Worm (Caenorhabditis elegans) whole organism, L4 larva: ENCODE results near the gene acly-2.

Experiments used
- F26F4.8 ChIP-seq: fragments of 200-800 bp; sonication (Bioruptor generic); conservative IDR thresholded peaks from 2 replicates; pipeline ENCODE4 v1.3.6; 2022; ENCODE audit warnings: missing genetic modification characterization, missing compliant biosample characterization
- F37D6.2 ChIP-seq: sonication (generic microtip); optimal IDR thresholded peaks from 2 replicates; lab custom pipeline; 2016; ENCODE audit warnings: mild to moderate bottlenecking, missing genetic modification characterization, missing compliant biosample characterization
- T20F7.1 ChIP-seq: fragments of 200-800 bp; sonication (Bioruptor generic); optimal IDR thresholded peaks from 2 replicates; lab custom pipeline; 2018; ENCODE audit warnings: mild to moderate bottlenecking, missing genetic modification characterization, missing compliant biosample characterization
- Y48G9A.11 ChIP-seq: fragments of 200-800 bp; sonication (Bioruptor generic); IDR thresholded peaks from 2 replicates; pipeline ENCODE4 v1.3.6; 2022; ENCODE audit warnings: missing genetic modification reagents, missing genetic modification characterization, missing compliant biosample characterization
- Y75B8A.6 ChIP-seq: fragments of 200-800 bp; sonication (Bioruptor generic); IDR thresholded peaks from 2 replicates; pipeline ENCODE4 v1.3.6; 2022; ENCODE audit warnings: missing genetic modification reagents, missing genetic modification characterization, missing compliant biosample characterization
- ZK337.2 ChIP-seq: fragments of 200-800 bp; sonication (Bioruptor generic); IDR thresholded peaks from 2 replicates; pipeline ENCODE4 v1.3.6; 2022; ENCODE audit warnings: missing genetic modification reagents, missing genetic modification characterization, missing compliant biosample characterization
- aha-1 ChIP-seq: fragments of 150-350 bp; peaks from one replicate; lab custom pipeline; 2014; ENCODE audit warnings: missing biosample characterization, missing genetic modification characterization
- arid-1 ChIP-seq: fragments of 200-800 bp; sonication (Bioruptor generic); conservative IDR thresholded peaks from 2 replicates; pipeline ENCODE4 v1.3.6; 2022; ENCODE audit warnings: missing genetic modification reagents, missing genetic modification characterization, missing compliant biosample characterization
- ceh-32 ChIP-seq: sonication (generic microtip); optimal IDR thresholded peaks from 2 replicates; lab custom pipeline; 2016; ENCODE audit warnings: mild to moderate bottlenecking, missing genetic modification characterization, missing compliant biosample characterization; ENCODE audit not compliant: poor library complexity
- ceh-44 ChIP-seq: fragments of 200-800 bp; sonication (Bioruptor generic); IDR thresholded peaks from 2 replicates; pipeline ENCODE4 v1.3.6; 2022; ENCODE audit warnings: missing genetic modification reagents, missing genetic modification characterization, missing compliant biosample characterization
- ctbp-1 ChIP-seq: fragments of 200-800 bp; sonication (Bioruptor generic); IDR thresholded peaks from 2 replicates; pipeline ENCODE4 v1.3.6; 2022; ENCODE audit warnings: missing genetic modification reagents, missing genetic modification characterization, missing compliant biosample characterization
- daf-16 ChIP-seq, 3 experiments: sonication (generic microtip); optimal IDR thresholded peaks; 2 replicates each; lab custom pipeline; 2016 to 2017; ENCODE audit warnings: missing genetic modification characterization in 3 of 3, missing genetic modification reagents in 3 of 3, mild to moderate bottlenecking in 2 of 3, missing compliant biosample characterization in 2 of 3, missing biosample characterization in 1 of 3, moderate library complexity in 1 of 3
- dmd-6 ChIP-seq: fragments of 200-800 bp; sonication (Bioruptor generic); IDR thresholded peaks from 2 replicates; pipeline ENCODE4 v1.3.6; 2022; ENCODE audit warnings: missing genetic modification reagents, missing genetic modification characterization, missing compliant biosample characterization
- dmd-8 ChIP-seq: fragments of 200-800 bp; sonication (Bioruptor generic); IDR thresholded peaks from 2 replicates; pipeline ENCODE4 v1.3.6; 2022; ENCODE audit warnings: missing genetic modification characterization, missing compliant biosample characterization
- dve-1 ChIP-seq: sonication (generic microtip); optimal IDR thresholded peaks from 2 replicates; lab custom pipeline; 2017; ENCODE audit warnings: antibody characterized with exemption, mild to moderate bottlenecking, missing genetic modification characterization, missing compliant biosample characterization; ENCODE audit not compliant: insufficient read depth
- egl-43 ChIP-seq: fragments of 200-800 bp; sonication (Bioruptor generic); IDR thresholded peaks from 2 replicates; pipeline ENCODE4 v1.3.6; 2022; ENCODE audit warnings: missing genetic modification reagents, missing genetic modification characterization, missing compliant biosample characterization
- fkh-10 ChIP-seq: fragments of 150-350 bp; optimal IDR thresholded peaks from 2 replicates; lab custom pipeline; 2014; ENCODE audit warnings: missing biosample characterization, missing genetic modification reagents, missing genetic modification characterization
- gei-8 ChIP-seq: fragments of 200-800 bp; sonication (Bioruptor generic); optimal IDR thresholded peaks from 2 replicates; lab custom pipeline; 2018; ENCODE audit warnings: mild to moderate bottlenecking, missing genetic modification characterization, missing compliant biosample characterization
- hif-1 ChIP-seq, 2 experiments: sonication (generic microtip); optimal IDR thresholded peaks; 2 replicates each; lab custom pipeline; 2016 to 2017; ENCODE audit warnings: missing compliant biosample characterization in 2 of 2, missing genetic modification characterization in 2 of 2, missing genetic modification reagents in 2 of 2, missing genotype in 2 of 2, mild to moderate bottlenecking in 1 of 2
- hlh-11 ChIP-seq: fragments of 200-800 bp; sonication (Bioruptor generic); optimal IDR thresholded peaks from 2 replicates; lab custom pipeline; 2018; ENCODE audit warnings: mild to moderate bottlenecking, missing genetic modification characterization, missing compliant biosample characterization
- hlh-30 ChIP-seq: sonication (generic microtip); optimal IDR thresholded peaks from 2 replicates; lab custom pipeline; 2017; ENCODE audit warnings: antibody characterized with exemption, mild to moderate bottlenecking, missing genetic modification characterization, missing compliant biosample characterization; ENCODE audit not compliant: insufficient read depth
- hmg-1.1 ChIP-seq: fragments of 200-800 bp; sonication (Bioruptor generic); IDR thresholded peaks from 2 replicates; pipeline ENCODE4 v1.3.6; 2022; ENCODE audit warnings: missing genetic modification reagents, missing genetic modification characterization, missing compliant biosample characterization
- lin-13 ChIP-seq: fragments of 150-350 bp; optimal IDR thresholded peaks from 2 replicates; lab custom pipeline; 2014; ENCODE audit warnings: missing biosample characterization, missing genetic modification reagents, missing genetic modification characterization
- lin-15B ChIP-seq: fragments of 150-350 bp; sonication (generic microtip); optimal IDR thresholded peaks from 3 replicates; lab custom pipeline; 2014; ENCODE audit warnings: missing biosample characterization, missing genetic modification characterization
- lsy-2 ChIP-seq, 2 experiments: fragments of 150-350 bp in 1 of 2; sonication (generic microtip) in 1 of 2; optimal IDR thresholded peaks; 2 replicates each; lab custom pipeline; 2014 to 2017; ENCODE audit warnings: missing biosample characterization in 2 of 2, missing genetic modification characterization in 2 of 2
- madf-5 ChIP-seq, 2 experiments: fragments of 200-800 bp; sonication (Bioruptor generic); IDR thresholded peaks; 2 replicates each; pipeline ENCODE4 v1.3.6; 2022; ENCODE audit warnings: missing compliant biosample characterization in 2 of 2, missing genetic modification characterization in 2 of 2
- madf-9 ChIP-seq: fragments of 200-800 bp; sonication (Bioruptor generic); conservative IDR thresholded peaks from 2 replicates; pipeline ENCODE4 v1.3.6; 2022; ENCODE audit warnings: missing genetic modification reagents, missing genetic modification characterization, missing compliant biosample characterization
- mdt-29 ChIP-seq: fragments of 200-800 bp; sonication (Bioruptor generic); IDR thresholded peaks from 2 replicates; pipeline ENCODE4 v1.3.6; 2022; ENCODE audit warnings: missing genetic modification reagents, missing genetic modification characterization, missing compliant biosample characterization
- mep-1 ChIP-seq: fragments of 150-350 bp; sonication (generic microtip); optimal IDR thresholded peaks from 3 replicates; lab custom pipeline; 2014; ENCODE audit warnings: missing biosample characterization, missing genetic modification characterization
- mes-2 ChIP-seq: sonication (generic microtip); optimal IDR thresholded peaks from 2 replicates; lab custom pipeline; 2016; ENCODE audit warnings: missing genotype, mild to moderate bottlenecking, missing genetic modification characterization, missing compliant biosample characterization; ENCODE audit not compliant: poor library complexity, severe bottlenecking
- mxl-2 ChIP-seq: fragments of 200-800 bp; sonication (Bioruptor generic); conservative IDR thresholded peaks from 2 replicates; pipeline ENCODE4 v1.3.6; 2022; ENCODE audit warnings: missing genetic modification reagents, missing genetic modification characterization, missing compliant biosample characterization
- mxl-3 ChIP-seq: fragments of 200-800 bp; sonication (Bioruptor generic); optimal IDR thresholded peaks from 2 replicates; lab custom pipeline; 2018; ENCODE audit warnings: mild to moderate bottlenecking, missing genetic modification characterization, missing compliant biosample characterization
- nhr-10 ChIP-seq: fragments of 150-350 bp; optimal IDR thresholded peaks from 2 replicates; lab custom pipeline; 2014; ENCODE audit warnings: missing biosample characterization, missing genetic modification characterization
- nhr-11 ChIP-seq: fragments of 150-350 bp; optimal IDR thresholded peaks from 2 replicates; lab custom pipeline; 2014; ENCODE audit warnings: missing biosample characterization, missing genetic modification characterization
- nhr-28 ChIP-seq: fragments of 150-350 bp; optimal IDR thresholded peaks from 2 replicates; lab custom pipeline; 2014; ENCODE audit warnings: missing biosample characterization, missing genetic modification characterization
- nhr-48 ChIP-seq: sonication (generic microtip); optimal IDR thresholded peaks from 2 replicates; lab custom pipeline; 2016; ENCODE audit warnings: mild to moderate bottlenecking, missing genetic modification characterization, missing compliant biosample characterization
- nhr-6 ChIP-seq: fragments of 150-350 bp; optimal IDR thresholded peaks from 2 replicates; lab custom pipeline; 2014; ENCODE audit warnings: missing biosample characterization, missing genetic modification characterization
- nhr-77 ChIP-seq: fragments of 150-350 bp; optimal IDR thresholded peaks from 2 replicates; lab custom pipeline; 2014; ENCODE audit warnings: missing biosample characterization, missing genetic modification characterization
- php-3 ChIP-seq: fragments of 200-800 bp; sonication (Bioruptor generic); IDR thresholded peaks from 2 replicates; pipeline ENCODE4 v1.3.6; 2022; ENCODE audit warnings: missing genetic modification reagents, missing genetic modification characterization, missing compliant biosample characterization
- pqm-1 ChIP-seq: sonication (generic microtip); optimal IDR thresholded peaks from 2 replicates; lab custom pipeline; 2017; ENCODE audit warnings: missing biosample characterization, missing genetic modification characterization
- sdz-12 ChIP-seq: fragments of 200-800 bp; sonication (Bioruptor generic); optimal IDR thresholded peaks from 2 replicates; lab custom pipeline; 2018; ENCODE audit warnings: mild to moderate bottlenecking, missing genetic modification characterization, missing compliant biosample characterization
- snpc-1.2 ChIP-seq: fragments of 200-800 bp; sonication (Bioruptor generic); IDR thresholded peaks from 2 replicates; pipeline ENCODE4 v1.3.6; 2022; ENCODE audit warnings: missing genetic modification reagents, missing genetic modification characterization, missing compliant biosample characterization
- spr-1 ChIP-seq: sonication (generic microtip); optimal IDR thresholded peaks from 2 replicates; lab custom pipeline; 2016; ENCODE audit warnings: mild to moderate bottlenecking, missing genetic modification characterization, missing compliant biosample characterization
- tra-1 ChIP-seq: fragments of 200-800 bp; sonication (Bioruptor generic); IDR thresholded peaks from 2 replicates; pipeline ENCODE4 v1.3.6; 2022; ENCODE audit warnings: missing genetic modification reagents, missing genetic modification characterization, missing compliant biosample characterization
- unc-39 ChIP-seq: sonication (generic microtip); optimal IDR thresholded peaks from 2 replicates; lab custom pipeline; 2017; ENCODE audit warnings: missing biosample characterization, missing genetic modification characterization
- zfp-3 ChIP-seq: fragments of 200-800 bp; sonication (Bioruptor generic); conservative IDR thresholded peaks from 2 replicates; pipeline ENCODE4 v1.3.6; 2022; ENCODE audit warnings: missing genetic modification reagents, missing genetic modification characterization, missing compliant biosample characterization

acly-2 gene

ce11 chrV:13130439-13130840 lies 14.2 kb downstream of the acly-2 start (continued):
- TF ChIP-seq ceh-32 (tag; lab: Kevin White, UChicago) (no peak), dve-1 (tag; lab: Kevin White, UChicago) (peak; percentile 64), Y75B8A.6 (GFP tag; lab: Robert Waterston, UW) (no peak), mxl-2 (GFP tag; lab: Robert Waterston, UW) (0 out of 2 replicates have a peak, but pooled peaks have one; percentile 16), lin-13 (peak; percentile 70), nhr-28 (tag; lab: Kevin White, UChicago) (peak; percentile 51), ctbp-1 (peak; percentile 66; the same call in 1 of the 2 replicates), mdt-29 (peak; percentile 49; the same call in 1 of the 2 replicates), fkh-10 (GFP tag; lab: Kevin White, UChicago) (peak; percentile 64), madf-5 (GFP tag; IDR thresholded peaks at IDR 0.05; lab: Robert Waterston, UW) (0 out of 4 replicates have a peak, but pooled peaks of 1 of the 2 experiments have one; percentile 23), nhr-10 (tag; lab: Kevin White, UChicago) (peak; percentile 4), ZK337.2 (0 out of 2 replicates have a peak, but pooled peaks have one; percentile 20), snpc-1.2 (GFP tag; lab: Robert Waterston, UW) (0 out of 2 replicates have a peak, but pooled peaks have one; percentile 9), egl-43 (GFP tag; lab: Robert Waterston, UW) (peak; percentile 84), mep-1 (tag; lab: Kevin White, UChicago) (peak; percentile 72), dmd-6 (GFP tag; lab: Robert Waterston, UW) (peak; percentile 91), nhr-11 (tag; lab: Kevin White, UChicago) (peak; percentile 63), Y48G9A.11 (no peak), T20F7.1 (peak; percentile 24), hlh-11 (tag; lab: Kevin White, UChicago) (peak; percentile 90), nhr-48 (tag; lab: Kevin White, UChicago) (peak; percentile 44), F26F4.8 (GFP tag; lab: Robert Waterston, UW) (no peak), nhr-6 (peak; percentile 66), arid-1 (peak; percentile 58; the same call in 1 of the 2 replicates), gei-8 (GFP tag; lab: Kevin White, UChicago) (peak; percentile 62), F37D6.2 (tag; lab: Kevin White, UChicago) (peak; percentile 36), mxl-3 (GFP tag; lab: Kevin White, UChicago) (peak; percentile 35), madf-9 (GFP tag; lab: Robert Waterston, UW) (no peak), nhr-77 (tag; lab: Kevin White, UChicago) (peak; percentile 50), ceh-44 (no peak), daf-16 (GFP tag; optimal IDR thresholded peaks at IDR 0.05; lab: Kevin White, UChicago) (peak in 1 of 2 experiments; percentile 37), daf-16 (tag; optimal IDR thresholded peaks at IDR 0.05; lab: Kevin White, UChicago) (peak; percentile 55), hlh-30 (tag; lab: Kevin White, UChicago) (peak; percentile 51), php-3 (GFP tag; lab: Robert Waterston, UW) (peak; percentile 63), unc-39 (no peak), sdz-12 (GFP tag; lab: Kevin White, UChicago) (no peak), aha-1 (peak; percentile 82), pqm-1 (tag; lab: Kevin White, UChicago) (peak; percentile 52), dmd-8 (GFP tag; lab: Robert Waterston, UW) (peak; percentile 74; the same call in 1 of the 2 replicates), mes-2 (peak; percentile 52), hmg-1.1 (GFP tag; lab: Robert Waterston, UW) (peak; percentile 86), zfp-3 (GFP tag; lab: Robert Waterston, UW) (no peak), lin-15B (tag; lab: Kevin White, UChicago) (no peak), tra-1 (GFP tag; lab: Robert Waterston, UW) (peak; percentile 32; the same call in 1 of the 2 replicates), hif-1 (tag; optimal IDR thresholded peaks at IDR 0.05; lab: Kevin White, UChicago) (peak in 1 of 2 experiments; percentile 30), lsy-2 (tag; optimal IDR thresholded peaks at IDR 0.05; lab: Kevin White, UChicago) (peak; percentile 20 to 42), spr-1 (tag; lab: Kevin White, UChicago) (no peak)
- TF ChIP-seq, all 104 proteins: peak for 45
